Fruit fly (Drosophila melanogaster) Kc167 (cell line): ENCODE results near the gene CG16758.

Source experiments
- Myc ChIP-seq: fragments of >200 bp; optimal IDR thresholded peaks from 2 replicates; lab custom pipeline; 2017; ENCODE audit warnings: missing external identifiers
- Sin3A ChIP-seq: fragments of >200 bp; optimal IDR thresholded peaks from 2 replicates; lab custom pipeline; 2018; ENCODE audit warnings: missing external identifiers
- h ChIP-seq: fragments of >200 bp; optimal IDR thresholded peaks from 3 replicates; lab custom pipeline; 2018; ENCODE audit warnings: missing external identifiers
- insv ChIP-seq: fragments of >200 bp; optimal IDR thresholded peaks from 3 replicates; lab custom pipeline; 2018; ENCODE audit warnings: missing external identifiers
- psq ChIP-seq: fragments of >200 bp; optimal IDR thresholded peaks from 2 replicates; lab custom pipeline; 2017; ENCODE audit warnings: missing external identifiers

dm6 chr3L:2466411-2467015 is 36.9 kb downstream of the CG16758 start:
- no peak for TF ChIP-seq h (lab: Kevin White, UChicago)
- no peak for TF ChIP-seq Sin3A (lab: Kevin White, UChicago)
- TF ChIP-seq psq (lab: Kevin White, UChicago): no peak
- TF ChIP-seq Myc (lab: Kevin White, UChicago): no peak
- no peak for TF ChIP-seq insv (lab: Kevin White, UChicago)
